Worm (Caenorhabditis elegans): ENCODE measurements around the gene Y7A5A.3.

Y7A5A.3 gene

DNA sequence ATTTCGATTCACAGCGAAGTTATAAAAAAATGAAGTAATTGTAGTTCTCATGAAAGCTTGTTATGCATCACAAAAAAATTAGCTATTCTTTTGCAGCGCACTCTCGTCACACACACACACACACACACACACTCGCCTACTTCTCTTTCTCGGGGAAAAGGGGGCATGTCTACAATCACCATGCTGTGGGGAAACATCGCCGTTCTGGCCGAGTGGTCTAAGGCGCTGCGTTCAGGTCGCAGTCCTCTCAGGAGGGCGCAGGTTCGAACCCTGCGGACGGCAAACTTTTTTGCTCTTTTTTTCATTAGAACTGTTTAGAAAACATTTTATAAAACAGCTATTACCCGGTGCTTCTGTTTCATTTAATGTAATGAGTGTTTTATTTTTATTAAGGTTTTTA, 42.6 kb downstream of the Y7A5A.3 start:
- TF ChIP-seq tab-1 (GFP tag; IDR thresholded peaks at IDR 0.05) (peak; percentile 96), ztf-23 (GFP tag; IDR thresholded peaks at IDR 0.05) (peak; percentile 95), ref-1 (GFP tag; conservative IDR thresholded peaks at IDR 0.05) (peak; percentile 88), klf-2 (GFP tag; conservative IDR thresholded peaks at IDR 0.05) (peak; percentile 92), T22C8.4 (GFP tag; IDR thresholded peaks at IDR 0.05) (peak; percentile 91), flt-1 (GFP tag; IDR thresholded peaks at IDR 0.05) (peak; percentile 96), med-1 (GFP tag; optimal IDR thresholded peaks at IDR 0.05; ENCODE audit: insufficient read depth) (peak; percentile 68), cog-1 (tag; optimal IDR thresholded peaks at IDR 0.05) (peak; percentile 84), ztf-29 (GFP tag; IDR thresholded peaks at IDR 0.05) (peak; percentile 88)

DNA sequence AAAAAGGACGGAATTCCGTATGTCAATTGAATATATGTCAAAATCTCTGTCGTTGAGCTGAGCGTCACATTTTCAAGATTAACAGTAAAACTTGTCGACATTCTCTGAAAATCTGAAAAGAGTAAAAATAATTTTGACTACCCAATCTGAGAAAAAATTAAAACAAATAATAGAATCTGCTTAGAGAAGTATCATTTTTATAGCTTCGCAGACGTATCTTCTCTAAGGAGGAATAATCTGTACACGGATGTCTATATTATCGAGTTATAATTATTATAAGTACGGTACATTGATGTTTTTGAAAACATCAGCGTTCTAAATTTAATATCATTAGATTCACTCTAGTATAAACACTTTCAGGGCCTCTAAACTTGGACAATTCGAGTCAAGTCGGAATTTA, 43.9 kb downstream of the Y7A5A.3 start, which contains the start of gene srg-64:
TSS of gene srg-64 (minus strand) at position 101 of the 400 bp plus-strand sequence.
- no peak for TF ChIP-seq ztf-29 (GFP tag; IDR thresholded peaks at IDR 0.05)
- no peak for TF ChIP-seq ref-1 (GFP tag; conservative IDR thresholded peaks at IDR 0.05)
- TF ChIP-seq med-1 (GFP tag; optimal IDR thresholded peaks at IDR 0.05; ENCODE audit: insufficient read depth), result no peak
- TF ChIP-seq T22C8.4 (GFP tag; IDR thresholded peaks at IDR 0.05), result no peak
- TF ChIP-seq klf-2 (GFP tag; conservative IDR thresholded peaks at IDR 0.05), result no peak
- no peak for TF ChIP-seq ztf-23 (GFP tag; IDR thresholded peaks at IDR 0.05)
- TF ChIP-seq flt-1 (GFP tag; IDR thresholded peaks at IDR 0.05), result no peak
- no peak for TF ChIP-seq cog-1 (tag; optimal IDR thresholded peaks at IDR 0.05)
- TF ChIP-seq tab-1 (GFP tag; IDR thresholded peaks at IDR 0.05), result no peak

DNA sequence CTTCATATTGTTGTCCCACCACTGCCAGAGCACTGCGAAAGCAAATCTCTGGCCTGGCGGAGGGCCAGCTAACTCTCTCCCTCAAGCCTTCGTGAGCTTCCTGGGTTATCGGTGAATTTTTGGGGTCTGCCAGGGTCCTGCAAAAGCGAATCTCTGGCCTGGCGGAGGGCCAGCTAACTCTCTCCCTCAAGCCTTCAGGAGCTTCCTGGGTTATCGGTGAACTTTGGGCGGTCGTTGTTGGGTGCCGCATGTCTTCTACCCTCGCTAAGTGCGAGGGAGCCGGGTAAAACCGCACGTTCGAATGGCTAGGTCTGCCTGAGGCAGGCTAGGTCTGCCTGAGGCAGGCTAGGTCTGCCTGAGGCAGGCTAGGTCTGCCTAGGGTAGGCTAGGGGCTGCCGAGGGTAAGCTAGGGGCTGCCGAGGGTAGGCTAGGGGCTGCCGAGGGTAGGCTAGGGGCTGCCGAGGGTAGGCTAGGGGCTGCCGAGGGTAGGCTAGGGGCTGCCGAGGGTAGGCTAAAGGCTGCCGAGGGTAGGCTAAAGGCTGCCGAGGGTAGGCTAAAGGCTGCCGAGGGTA, 46.0 kb downstream of the Y7A5A.3 start:
- TF ChIP-seq T22C8.4 (GFP tag; IDR thresholded peaks at IDR 0.05) (peak; percentile 29; the same call in 1 of the 2 replicates), flt-1 (GFP tag; IDR thresholded peaks at IDR 0.05) (peak; percentile 23; the same call in 1 of the 2 replicates)

DNA sequence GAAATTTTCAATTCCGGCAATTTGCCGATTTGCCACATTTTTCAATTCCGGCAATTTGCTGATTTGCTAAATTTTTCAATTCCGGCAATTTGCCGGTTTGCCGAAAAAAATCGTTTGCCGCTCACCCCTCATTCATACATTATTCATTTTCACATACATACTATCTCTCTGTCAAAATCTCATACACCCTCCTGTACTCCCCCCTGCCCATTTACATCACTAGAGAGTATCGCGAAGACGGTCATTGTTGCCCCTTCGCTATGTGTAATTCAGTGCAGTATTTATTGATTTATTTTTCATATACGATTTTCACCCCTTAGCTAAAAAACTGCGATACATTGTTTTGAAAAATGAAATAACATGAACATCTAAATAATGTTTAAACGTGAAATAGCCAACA, 48.1 kb downstream of the Y7A5A.3 start:
- TF ChIP-seq ztf-23 (GFP tag; IDR thresholded peaks at IDR 0.05) (0 out of 2 replicates have a peak, but pooled peaks have one; percentile 36), ref-1 (GFP tag; conservative IDR thresholded peaks at IDR 0.05) (no peak), T22C8.4 (GFP tag; IDR thresholded peaks at IDR 0.05) (peak; percentile 90), ztf-29 (GFP tag; IDR thresholded peaks at IDR 0.05) (no peak)
